Fruit fly (Drosophila melanogaster) S2 (cell line): ENCODE results near the gene bun.

Experiments
- CG8478 ChIP-seq: fragments of >200 bp; optimal IDR thresholded peaks from 2 replicates; lab custom pipeline; 2018
- CTCF ChIP-seq, 2 experiments: fragments of >200 bp; optimal IDR thresholded peaks; 2 replicates each; lab custom pipeline; 2018

DNA sequence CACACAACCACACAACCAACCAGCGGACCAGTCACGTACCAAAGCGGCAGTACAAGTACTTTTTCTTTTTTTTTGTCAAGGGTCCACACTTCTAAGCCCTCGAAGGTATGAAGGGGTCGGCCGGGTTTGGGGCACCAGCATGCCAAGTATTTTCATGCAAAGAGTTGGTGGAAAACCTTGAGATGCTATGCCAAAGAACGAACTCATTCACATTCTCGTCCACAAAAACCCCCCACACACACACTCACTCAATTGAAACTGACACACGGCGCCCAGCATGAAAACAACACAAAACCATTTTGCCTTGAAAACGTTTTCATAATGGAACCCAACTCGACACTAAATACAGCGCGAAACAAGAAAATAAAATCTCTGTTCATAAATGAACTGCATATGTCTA is 46.0 kb downstream of the bun start:
- TF ChIP-seq CTCF (optimal IDR thresholded peaks at IDR 0.05; lab: Kevin White, UChicago) (no peak), CG8478 (lab: Kevin White, UChicago) (no peak)
